Fruit fly (Drosophila melanogaster) Kc167 (cell line): ENCODE results near the gene His2Av.

ENCODE experiments used
- Sin3A ChIP-seq: fragments of >200 bp; optimal IDR thresholded peaks from 2 replicates; lab custom pipeline; 2018; ENCODE audit warnings: missing external identifiers
- h ChIP-seq: fragments of >200 bp; optimal IDR thresholded peaks from 3 replicates; lab custom pipeline; 2018; ENCODE audit warnings: missing external identifiers
- insv ChIP-seq: fragments of >200 bp; optimal IDR thresholded peaks from 3 replicates; lab custom pipeline; 2018; ENCODE audit warnings: missing external identifiers
- psq ChIP-seq: fragments of >200 bp; optimal IDR thresholded peaks from 2 replicates; lab custom pipeline; 2017; ENCODE audit warnings: missing external identifiers

- no peak for TF ChIP-seq h
- no peak for TF ChIP-seq Sin3A
- TF ChIP-seq insv (lab: Kevin White, UChicago), result no peak
- TF ChIP-seq psq (lab: Kevin White, UChicago), result no peak
Observed at dm6 chr3R:26875544-26876027, 8.9 kb downstream of the His2Av start, which contains the start of gene Rb97D.
